Fruit fly (Drosophila melanogaster): Measurements from ENCODE around the gene CG43169.

CG43169 gene

dm6 chr3L:8853382-8853781 is 35.1 kb downstream of the CG43169 start (continued):
- TF ChIP-seq CG12071 (GFP tag; optimal IDR thresholded peaks at IDR 0.05) (peak; percentile 2), Ets97D (GFP tag; optimal IDR thresholded peaks at IDR 0.05) (peak; percentile 24)

dm6 chr3L:8852907-8853306 is 35.5 kb downstream of the CG43169 start:
- TF ChIP-seq psq (GFP tag; optimal IDR thresholded peaks at IDR 0.05), result peak; percentile 14
- no peak for TF ChIP-seq CTCF (GFP tag; optimal IDR thresholded peaks at IDR 0.05)
- TF ChIP-seq NK7.1 (GFP tag; optimal IDR thresholded peaks at IDR 0.05), result no peak
- peak; percentile 6 for TF ChIP-seq Fer3 (tag; optimal IDR thresholded peaks at IDR 0.05)
- no peak for TF ChIP-seq aop (GFP tag; IDR thresholded peaks at IDR 0.05)
- no peak for TF ChIP-seq TFAM (GFP tag; optimal IDR thresholded peaks at IDR 0.05)
- TF ChIP-seq ATbp (GFP tag; optimal IDR thresholded peaks at IDR 0.05), result peak; percentile 4
- TF ChIP-seq CG7839 (tag; optimal IDR thresholded peaks at IDR 0.05), result peak; percentile 44
- TF ChIP-seq Dek (tag; optimal IDR thresholded peaks at IDR 0.05), result no peak
- TF ChIP-seq CG7987 (GFP tag; optimal IDR thresholded peaks at IDR 0.05), result no peak
- 0 out of 2 replicates have a peak, but pooled peaks have one; percentile 31 for TF ChIP-seq rib (GFP tag; IDR thresholded peaks at IDR 0.05)
- no peak for TF ChIP-seq CG12391 (tag; optimal IDR thresholded peaks at IDR 0.05)
- no peak for TF ChIP-seq sna (GFP tag; IDR thresholded peaks at IDR 0.05; ENCODE audit: partially characterized antibody)
- TF ChIP-seq ara (GFP tag; IDR thresholded peaks at IDR 0.05), result 0 out of 2 replicates have a peak, but pooled peaks have one; percentile 16
- TF ChIP-seq CG3838 (GFP tag; optimal IDR thresholded peaks at IDR 0.05), result no peak
- peak; percentile 29; the same call in 1 of the 2 replicates for TF ChIP-seq CG6689 (GFP tag; IDR thresholded peaks at IDR 0.05)
- no peak for TF ChIP-seq CG1024 (GFP tag; IDR thresholded peaks at IDR 0.05)
- TF ChIP-seq hth (optimal IDR thresholded peaks at IDR 0.05), result no peak
- no peak for TF ChIP-seq CG6654 (GFP tag; optimal IDR thresholded peaks at IDR 0.05)
- no peak for TF ChIP-seq cato (GFP tag; optimal IDR thresholded peaks at IDR 0.05; ENCODE audit: borderline replicate concordance)
- TF ChIP-seq Meics (GFP tag; optimal IDR thresholded peaks at IDR 0.05), result peak; percentile 33
- TF ChIP-seq CG1832 (GFP tag; optimal IDR thresholded peaks at IDR 0.05), result no peak
- TF ChIP-seq CG12659 (GFP tag; optimal IDR thresholded peaks at IDR 0.05), result no peak
- peak; percentile 74 for TF ChIP-seq CG14441 (GFP tag; IDR thresholded peaks at IDR 0.05)
- no peak for TF ChIP-seq CG3407 (GFP tag; optimal IDR thresholded peaks at IDR 0.05)
- peak; percentile 41 for TF ChIP-seq vvl (GFP tag; IDR thresholded peaks at IDR 0.05)
- TF ChIP-seq ase (GFP tag; IDR thresholded peaks at IDR 0.05), result peak; percentile 35; the same call in 1 of the 3 replicates
- no peak for TF ChIP-seq CG17385 (GFP tag; optimal IDR thresholded peaks at IDR 0.05)
- TF ChIP-seq CG31365 (tag; optimal IDR thresholded peaks at IDR 0.05), result no peak
- TF ChIP-seq Nf-YC (tag; optimal IDR thresholded peaks at IDR 0.05), result no peak
- no peak for TF ChIP-seq CG16863 (GFP tag; optimal IDR thresholded peaks at IDR 0.05)
- TF ChIP-seq CG14014 (GFP tag; IDR thresholded peaks at IDR 0.05), result peak; percentile 48; the same call in 1 of the 2 replicates
- no peak for TF ChIP-seq maf-S (GFP tag; optimal IDR thresholded peaks at IDR 0.05)
- no peak for TF ChIP-seq Myb (GFP tag; optimal IDR thresholded peaks at IDR 0.05)
- TF ChIP-seq CG1792 (GFP tag; optimal IDR thresholded peaks at IDR 0.05), result no peak
- no peak for TF ChIP-seq hb (GFP tag; IDR thresholded peaks at IDR 0.05; ENCODE audit: partially characterized antibody)
- no peak for TF ChIP-seq HLH4C (GFP tag; IDR thresholded peaks at IDR 0.05; ENCODE audit: partially characterized antibody)
- TF ChIP-seq Poxn (GFP tag; IDR thresholded peaks at IDR 0.05), result no peak
- peak; percentile 47 for TF ChIP-seq lmd (GFP tag; IDR thresholded peaks at IDR 0.05)
- TF ChIP-seq ato (GFP tag; IDR thresholded peaks at IDR 0.05; ENCODE audit: partially characterized antibody), result no peak
- TF ChIP-seq zen2 (GFP tag; IDR thresholded peaks at IDR 0.05; ENCODE audit: partially characterized antibody), result no peak
- peak; percentile 82 for TF ChIP-seq slbo (GFP tag; IDR thresholded peaks at IDR 0.05)
- TF ChIP-seq CG12769 (tag; optimal IDR thresholded peaks at IDR 0.05), result peak; percentile 50
- TF ChIP-seq Trl (optimal IDR thresholded peaks at IDR 0.05), result no peak
- TF ChIP-seq Trl (GFP tag; optimal IDR thresholded peaks at IDR 0.05), result peak; percentile 12
- TF ChIP-seq CG8388 (GFP tag; optimal IDR thresholded peaks at IDR 0.05), result no peak
- TF ChIP-seq MBD-R2 (GFP tag; IDR thresholded peaks at IDR 0.05), result no peak
- TF ChIP-seq CG15269 (tag; optimal IDR thresholded peaks at IDR 0.05), result peak; percentile 43

Data from whole organism, embryonic.